Worm (Caenorhabditis elegans) whole organism, early embryonic: ENCODE data around the gene T01B10.5.

ENCODE experiments used
- B0310.2 ChIP-seq: sonication (generic microtip); optimal IDR thresholded peaks from 2 replicates; lab custom pipeline; 2016; ENCODE audit warnings: mild to moderate bottlenecking, missing genetic modification characterization, missing compliant biosample characterization
- aly-1 ChIP-seq: sonication (generic microtip); optimal IDR thresholded peaks from 2 replicates; lab custom pipeline; 2016; ENCODE audit warnings: missing genetic modification characterization, missing compliant biosample characterization
- ama-1 ChIP-seq: fragments of 150-350 bp; optimal IDR thresholded peaks from 2 replicates; lab custom pipeline; 2014
- ceh-36 ChIP-seq: sonication (generic microtip); optimal IDR thresholded peaks from 2 replicates; lab custom pipeline; 2016; ENCODE audit warnings: missing genetic modification characterization, inconsistent platforms, missing compliant biosample characterization
- flt-1 ChIP-seq: fragments of 200-800 bp; sonication (Bioruptor generic); IDR thresholded peaks from 2 replicates; pipeline ENCODE4 v1.3.6; 2022; ENCODE audit warnings: missing genetic modification characterization, missing compliant biosample characterization
- hmg-4 ChIP-seq: fragments of 200-800 bp; sonication (Bioruptor generic); optimal IDR thresholded peaks from 2 replicates; lab custom pipeline; 2018; ENCODE audit warnings: mild to moderate bottlenecking, missing genetic modification characterization, missing compliant biosample characterization
- hnd-1 ChIP-seq: sonication (generic microtip); optimal IDR thresholded peaks from 2 replicates; lab custom pipeline; 2016; ENCODE audit warnings: missing genetic modification characterization, missing compliant biosample characterization
- pes-1 ChIP-seq: fragments of 200-800 bp; sonication (Bioruptor generic); IDR thresholded peaks from 2 replicates; pipeline ENCODE4 v1.3.6; 2022; ENCODE audit warnings: missing genetic modification reagents, missing genetic modification characterization, missing compliant biosample characterization
- scrt-1 ChIP-seq: fragments of 200-800 bp; sonication (Bioruptor generic); IDR thresholded peaks from 2 replicates; pipeline ENCODE4 v1.3.6; 2022; ENCODE audit warnings: missing genetic modification characterization, missing compliant biosample characterization
- tbx-11 ChIP-seq: fragments of 200-800 bp; sonication (Bioruptor generic); IDR thresholded peaks from 2 replicates; pipeline ENCODE4 v1.3.6; 2022; ENCODE audit warnings: missing genetic modification characterization, missing compliant biosample characterization
- tbx-37 ChIP-seq: fragments of 200-800 bp; sonication (Bioruptor generic); conservative IDR thresholded peaks from 2 replicates; pipeline ENCODE4 v1.3.6; 2022; ENCODE audit warnings: missing genetic modification reagents, missing genetic modification characterization, missing compliant biosample characterization
- tra-4 ChIP-seq: sonication (generic microtip); optimal IDR thresholded peaks from 2 replicates; lab custom pipeline; 2017; ENCODE audit warnings: missing genetic modification characterization, missing compliant biosample characterization

- TF ChIP-seq ceh-36 (no peak), ama-1 (lab: Kevin White, UChicago) (no peak), hmg-4 (no peak), tbx-37 (GFP tag; lab: Robert Waterston, UW) (no peak), hnd-1 (no peak), flt-1 (no peak), B0310.2 (tag; lab: Kevin White, UChicago) (no peak), pes-1 (GFP tag; lab: Robert Waterston, UW) (no peak), aly-1 (tag; lab: Kevin White, UChicago) (no peak), scrt-1 (no peak), tbx-11 (GFP tag; lab: Robert Waterston, UW) (no peak), tra-4 (tag; lab: Kevin White, UChicago) (no peak)
These were observed 41.7 kb downstream of the T01B10.5 start, which contains the start of gene nspc-3 for ce11 chrX:8536791-8537190.
